Worm (Caenorhabditis elegans) whole organism, midembryonic: ENCODE data around the gene B0310.6.
A peak's percentile ranks its signal among the peaks of the same experiment; 100 is the strongest.

Experiments used
- T22C8.4 ChIP-seq: fragments of 200-800 bp; sonication (Bioruptor generic); IDR thresholded peaks from 2 replicates; pipeline ENCODE4 v1.3.6; 2022; ENCODE audit warnings: missing genetic modification characterization, missing compliant biosample characterization
- cog-1 ChIP-seq: sonication (generic microtip); optimal IDR thresholded peaks from 2 replicates; lab custom pipeline; 2016; ENCODE audit warnings: missing genetic modification characterization, missing compliant biosample characterization
- flt-1 ChIP-seq: fragments of 200-800 bp; sonication (Bioruptor generic); IDR thresholded peaks from 2 replicates; pipeline ENCODE4 v1.3.6; 2022; ENCODE audit warnings: missing genetic modification characterization, missing compliant biosample characterization
- klf-2 ChIP-seq: fragments of 200-800 bp; sonication (Bioruptor generic); conservative IDR thresholded peaks from 2 replicates; pipeline ENCODE4 v1.3.6; 2022; ENCODE audit warnings: missing genetic modification reagents, missing genetic modification characterization, missing compliant biosample characterization
- med-1 ChIP-seq: sonication (generic microtip); optimal IDR thresholded peaks from 2 replicates; lab custom pipeline; 2017; ENCODE audit warnings: missing genetic modification characterization, mild to moderate bottlenecking, missing compliant biosample characterization, antibody characterized with exemption, missing genetic modification reagents; ENCODE audit not compliant: insufficient read depth
- ref-1 ChIP-seq: fragments of 200-800 bp; sonication (Bioruptor generic); conservative IDR thresholded peaks from 2 replicates; pipeline ENCODE4 v1.3.6; 2022; ENCODE audit warnings: missing genetic modification reagents, missing genetic modification characterization, missing compliant biosample characterization
- tab-1 ChIP-seq: fragments of 200-800 bp; sonication (Bioruptor generic); IDR thresholded peaks from 2 replicates; pipeline ENCODE4 v1.3.6; 2022; ENCODE audit warnings: missing genetic modification characterization, missing compliant biosample characterization
- ztf-23 ChIP-seq: fragments of 200-800 bp; sonication (Bioruptor generic); IDR thresholded peaks from 2 replicates; pipeline ENCODE4 v1.3.6; 2022; ENCODE audit warnings: missing genetic modification reagents, missing genetic modification characterization, missing compliant biosample characterization
- ztf-29 ChIP-seq: fragments of 200-800 bp; sonication (Bioruptor generic); IDR thresholded peaks from 2 replicates; pipeline ENCODE4 v1.3.6; 2022; ENCODE audit warnings: missing genetic modification reagents, missing genetic modification characterization, missing compliant biosample characterization

The B0310.6 gene

ce11 chrX:520881-521280, 9.9 kb downstream of the B0310.6 start, which contains the start of gene B0310.3:
Gene B0310.3 (minus strand): TSS chrX:520981.
- TF ChIP-seq cog-1 (tag; lab: Kevin White, UChicago) = no peak
- TF ChIP-seq flt-1 (GFP tag; lab: Robert Waterston, UW) = no peak
- TF ChIP-seq ref-1 (GFP tag; lab: Robert Waterston, UW) = no peak
- TF ChIP-seq med-1 (GFP tag; lab: Kevin White, UChicago) = no peak
- no peak for TF ChIP-seq tab-1
- no peak for TF ChIP-seq klf-2 (GFP tag; lab: Robert Waterston, UW)
- no peak for TF ChIP-seq ztf-29 (GFP tag; lab: Robert Waterston, UW)
- TF ChIP-seq T22C8.4 = no peak
- TF ChIP-seq ztf-23 (GFP tag; lab: Robert Waterston, UW) = no peak

- peak; percentile 62; the same call in 1 of the 2 replicates for TF ChIP-seq flt-1 (GFP tag; lab: Robert Waterston, UW)
Measured at ce11 chrX:516761-517160, 14.0 kb downstream of the B0310.6 start.

ce11 chrX:514023-514422, 16.8 kb downstream of the B0310.6 start:
- no peak for TF ChIP-seq ref-1 (GFP tag; lab: Robert Waterston, UW)
- no peak for TF ChIP-seq flt-1 (GFP tag; lab: Robert Waterston, UW)
- no peak for TF ChIP-seq med-1 (GFP tag; lab: Kevin White, UChicago)
- no peak for TF ChIP-seq ztf-23 (GFP tag; lab: Robert Waterston, UW)
- no peak for TF ChIP-seq ztf-29 (GFP tag; lab: Robert Waterston, UW)
- TF ChIP-seq T22C8.4 = no peak
- no peak for TF ChIP-seq cog-1 (tag; lab: Kevin White, UChicago)
- TF ChIP-seq klf-2 (GFP tag; lab: Robert Waterston, UW) = no peak
- no peak for TF ChIP-seq tab-1

- TF ChIP-seq flt-1 (GFP tag; lab: Robert Waterston, UW) = no peak
- TF ChIP-seq ztf-23 (GFP tag; lab: Robert Waterston, UW) = no peak
- TF ChIP-seq cog-1 (tag; lab: Kevin White, UChicago) = no peak
- TF ChIP-seq ztf-29 (GFP tag; lab: Robert Waterston, UW) = no peak
Measured at ce11 chrX:506848-507247, 24.0 kb downstream of the B0310.6 start, which contains the start of gene B0310.2. Gene B0310.2 (minus strand): TSS chrX:506948.

ce11 chrX:505014-505413, 25.8 kb downstream of the B0310.6 start:
- TF ChIP-seq flt-1 (GFP tag; lab: Robert Waterston, UW) = no peak
- no peak for TF ChIP-seq ref-1 (GFP tag; lab: Robert Waterston, UW)
- TF ChIP-seq ztf-29 (GFP tag; lab: Robert Waterston, UW) = no peak

- no peak for TF ChIP-seq cog-1 (tag; lab: Kevin White, UChicago)
- TF ChIP-seq ztf-29 (GFP tag; lab: Robert Waterston, UW) = no peak
- TF ChIP-seq klf-2 (GFP tag; lab: Robert Waterston, UW) = no peak
- no peak for TF ChIP-seq tab-1
- TF ChIP-seq med-1 (GFP tag; lab: Kevin White, UChicago) = no peak
Measured at ce11 chrX:504046-504843, 26.6 kb downstream of the B0310.6 start.

- no peak for TF ChIP-seq ztf-23 (GFP tag; lab: Robert Waterston, UW)
- no peak for TF ChIP-seq ztf-29 (GFP tag; lab: Robert Waterston, UW)
- TF ChIP-seq ref-1 (GFP tag; lab: Robert Waterston, UW) = no peak
- no peak for TF ChIP-seq cog-1 (tag; lab: Kevin White, UChicago)
- TF ChIP-seq flt-1 (GFP tag; lab: Robert Waterston, UW) = no peak
- no peak for TF ChIP-seq tab-1
- no peak for TF ChIP-seq klf-2 (GFP tag; lab: Robert Waterston, UW)
- no peak for TF ChIP-seq T22C8.4
- no peak for TF ChIP-seq med-1 (GFP tag; lab: Kevin White, UChicago)
Measured at ce11 chrX:498640-499039, 32.2 kb downstream of the B0310.6 start.

- no peak for TF ChIP-seq ztf-29 (GFP tag; lab: Robert Waterston, UW)
- no peak for TF ChIP-seq T22C8.4
- TF ChIP-seq cog-1 (tag; lab: Kevin White, UChicago) = no peak
- no peak for TF ChIP-seq flt-1 (GFP tag; lab: Robert Waterston, UW)
- TF ChIP-seq med-1 (GFP tag; lab: Kevin White, UChicago) = no peak
- no peak for TF ChIP-seq ref-1 (GFP tag; lab: Robert Waterston, UW)
- no peak for TF ChIP-seq klf-2 (GFP tag; lab: Robert Waterston, UW)
- no peak for TF ChIP-seq tab-1
- TF ChIP-seq ztf-23 (GFP tag; lab: Robert Waterston, UW) = no peak
Measured at ce11 chrX:496795-497194, 34.0 kb downstream of the B0310.6 start.

ce11 chrX:492919-493318, 37.9 kb downstream of the B0310.6 start, which contains the start of gene B0310.1:
Gene B0310.1 (plus strand): TSS chrX:493228.
- TF ChIP-seq flt-1 (GFP tag; lab: Robert Waterston, UW) = no peak

- TF ChIP-seq klf-2 (GFP tag; lab: Robert Waterston, UW) = peak; percentile 96
- TF ChIP-seq tab-1 = peak; percentile 94
- TF ChIP-seq ztf-29 (GFP tag; lab: Robert Waterston, UW) = peak; percentile 96
- TF ChIP-seq flt-1 (GFP tag; lab: Robert Waterston, UW) = peak; percentile 97
- TF ChIP-seq ref-1 (GFP tag; lab: Robert Waterston, UW) = peak; percentile 93
- TF ChIP-seq cog-1 (tag; lab: Kevin White, UChicago) = peak; percentile 89
- TF ChIP-seq med-1 (GFP tag; lab: Kevin White, UChicago) = peak; percentile 73
- peak; percentile 96 for TF ChIP-seq ztf-23 (GFP tag; lab: Robert Waterston, UW)
- TF ChIP-seq T22C8.4 = peak; percentile 91
Measured at ce11 chrX:489635-490105, 41.1 kb downstream of the B0310.6 start, which contains the start of gene egl-17. Gene egl-17 (plus strand): TSS chrX:489685.
